Comparison of ENCODE assay signal across 1 fruit fly cellular context in the genomic region with DNA sequence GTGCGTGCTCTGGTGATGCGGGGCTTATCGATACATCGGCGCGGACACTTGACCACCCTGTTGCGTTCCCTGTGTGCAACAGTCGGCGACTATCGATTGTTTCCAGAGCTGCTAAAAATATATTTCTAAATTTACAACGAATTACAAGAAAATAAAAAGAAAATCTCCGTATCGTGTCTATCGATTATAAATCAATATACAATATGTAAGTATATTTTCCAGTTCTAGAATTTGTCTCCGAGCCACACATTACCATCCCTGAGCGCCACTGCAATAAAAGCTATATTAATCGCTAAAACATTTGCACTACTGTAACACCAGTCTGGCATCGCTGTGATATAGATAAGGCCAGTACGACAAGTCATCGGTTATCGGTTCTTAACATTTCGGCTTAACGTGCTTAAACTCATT.
TF ChIP-seq lines count a peak whose summit lies in the region.

Gene Kat60, minus strand, starts transcription at position 13 of the 411 bp plus-strand sequence.
Gene Mms19, plus strand, starts transcription at position 347 of the 411 bp plus-strand sequence.

TF ChIP-seq in whole organism, embryonic, 481 proteins besides CTCF, POLR2A, EP300 and RAD21 (continued from another document and continues in another):
- TF ChIP-seq ase (GFP tag; IDR thresholded peaks at IDR 0.05; lab: Robert Waterston, UW) (peak; percentile 66; the same call in 1 of the 3 replicates), sc (optimal IDR thresholded peaks at IDR 0.05; lab: Kevin White, UChicago) (no peak), sc (GFP tag; optimal IDR thresholded peaks at IDR 0.05; lab: Kevin White, UChicago) (no peak), CG12942 (GFP tag; optimal IDR thresholded peaks at IDR 0.05; lab: Kevin White, UChicago) (peak; percentile 68), CG13296 (GFP tag; optimal IDR thresholded peaks at IDR 0.05; lab: Kevin White, UChicago) (no peak), dan (GFP tag; IDR thresholded peaks at IDR 0.05; lab: Robert Waterston, UW) (no peak), CG7372 (GFP tag; IDR thresholded peaks at IDR 0.05; lab: Robert Waterston, UW) (peak; percentile 39; the same call in 1 of the 2 replicates), CG30403 (GFP tag; optimal IDR thresholded peaks at IDR 0.05; lab: Kevin White, UChicago) (peak; percentile 82), eyg (GFP tag; optimal IDR thresholded peaks at IDR 0.05; lab: Kevin White, UChicago) (peak; percentile 19), CG7928 (GFP tag; optimal IDR thresholded peaks at IDR 0.05; lab: Kevin White, UChicago) (peak; percentile 53), lbe (GFP tag; optimal IDR thresholded peaks at IDR 0.05; lab: Kevin White, UChicago) (peak; percentile 29), Atf3 (GFP tag; optimal IDR thresholded peaks at IDR 0.05; lab: Kevin White, UChicago) (peak; percentile 56), phol (tag; optimal IDR thresholded peaks at IDR 0.05; lab: Kevin White, UChicago) (peak; percentile 80), sug (tag; optimal IDR thresholded peaks at IDR 0.05; lab: Kevin White, UChicago) (no peak), CG2199 (GFP tag; IDR thresholded peaks at IDR 0.05; lab: Robert Waterston, UW) (no peak), Gsc (GFP tag; IDR thresholded peaks at IDR 0.05; lab: Robert Waterston, UW) (no peak), Drgx (GFP tag; IDR thresholded peaks at IDR 0.05; lab: Robert Waterston, UW) (no peak), CG2889 (GFP tag; IDR thresholded peaks at IDR 0.05; lab: Robert Waterston, UW) (0 out of 3 replicates have a peak, but pooled peaks have one; percentile 37), Pdp1 (GFP tag; optimal IDR thresholded peaks at IDR 0.05; lab: Kevin White, UChicago) (peak; percentile 68 to 77), CG6791 (GFP tag; IDR thresholded peaks at IDR 0.05; lab: Robert Waterston, UW; ENCODE audit: partially characterized antibody) (peak; percentile 94), Lim3 (GFP tag; IDR thresholded peaks at IDR 0.05; lab: Robert Waterston, UW) (no peak), CG3726 (GFP tag; IDR thresholded peaks at IDR 0.05; lab: Robert Waterston, UW) (0 out of 3 replicates have a peak, but pooled peaks have one; percentile 11), ato (GFP tag; IDR thresholded peaks at IDR 0.05; lab: Robert Waterston, UW; ENCODE audit: partially characterized antibody) (peak; percentile 74), Trl (optimal IDR thresholded peaks at IDR 0.05; lab: Kevin White, UChicago) (no peak), Trl (GFP tag; optimal IDR thresholded peaks at IDR 0.05; lab: Kevin White, UChicago) (peak; percentile 66), CG7556 (GFP tag; optimal IDR thresholded peaks at IDR 0.05; lab: Kevin White, UChicago) (no peak), MBD-R2 (GFP tag; IDR thresholded peaks at IDR 0.05; lab: Robert Waterston, UW) (peak; percentile 58), ATbp (GFP tag; optimal IDR thresholded peaks at IDR 0.05; lab: Kevin White, UChicago) (no peak), CG14441 (GFP tag; IDR thresholded peaks at IDR 0.05; lab: Robert Waterston, UW) (peak; percentile 64), grn (GFP tag; optimal IDR thresholded peaks at IDR 0.05; lab: Kevin White, UChicago) (no peak), CG10147 (GFP tag; optimal IDR thresholded peaks at IDR 0.05; lab: Kevin White, UChicago) (no peak), jumu (GFP tag; optimal IDR thresholded peaks at IDR 0.05; lab: Kevin White, UChicago) (peak; percentile 60), bowl (GFP tag; IDR thresholded peaks at IDR 0.05; lab: Robert Waterston, UW) (no peak), CG14667 (GFP tag; IDR thresholded peaks at IDR 0.05; lab: Robert Waterston, UW) (peak; percentile 66), gem (tag; optimal IDR thresholded peaks at IDR 0.05; lab: Kevin White, UChicago) (no peak), Atf-2 (GFP tag; optimal IDR thresholded peaks at IDR 0.05; lab: Kevin White, UChicago) (peak; percentile 51), CG10366 (GFP tag; IDR thresholded peaks at IDR 0.05; lab: Robert Waterston, UW) (peak; percentile 65), CkIIα-i1 (GFP tag; IDR thresholded peaks at IDR 0.05; lab: Robert Waterston, UW) (no peak), CG4854 (GFP tag; optimal IDR thresholded peaks at IDR 0.05; lab: Kevin White, UChicago) (peak; percentile 55), run (tag; optimal IDR thresholded peaks at IDR 0.05; lab: Kevin White, UChicago) (no peak), hbn (GFP tag; IDR thresholded peaks at IDR 0.05; lab: Robert Waterston, UW; ENCODE audit: partially characterized antibody) (peak; percentile 90), CG10565 (GFP tag; optimal IDR thresholded peaks at IDR 0.05; lab: Kevin White, UChicago) (no peak), CG10654 (GFP tag; optimal IDR thresholded peaks at IDR 0.05; lab: Kevin White, UChicago) (peak; percentile 50), CG15011 (GFP tag; optimal IDR thresholded peaks at IDR 0.05; lab: Kevin White, UChicago) (no peak), CG8388 (GFP tag; optimal IDR thresholded peaks at IDR 0.05; lab: Kevin White, UChicago) (peak; percentile 47), CG11398 (GFP tag; optimal IDR thresholded peaks at IDR 0.05; lab: Kevin White, UChicago) (no peak), lov (optimal IDR thresholded peaks at IDR 0.05; lab: Kevin White, UChicago) (no peak), lov (GFP tag; IDR thresholded peaks at IDR 0.05; lab: Robert Waterston, UW) (0 out of 3 replicates have a peak, but pooled peaks have one; percentile 24), vnd (GFP tag; IDR thresholded peaks at IDR 0.05; lab: Robert Waterston, UW; ENCODE audit: partially characterized antibody) (peak; percentile 95), CG9876 (GFP tag; optimal IDR thresholded peaks at IDR 0.05; lab: Kevin White, UChicago) (peak; percentile 26), schlank (tag; optimal IDR thresholded peaks at IDR 0.05; lab: Kevin White, UChicago) (peak; percentile 6), CG3163 (GFP tag; optimal IDR thresholded peaks at IDR 0.05; lab: Kevin White, UChicago) (peak; percentile 36), kah (GFP tag; optimal IDR thresholded peaks at IDR 0.05; lab: Kevin White, UChicago) (no peak), bcd (GFP tag; optimal IDR thresholded peaks at IDR 0.05; lab: Kevin White, UChicago) (peak; percentile 69), MTF-1 (GFP tag; optimal IDR thresholded peaks at IDR 0.05; lab: Kevin White, UChicago; ENCODE audit: borderline replicate concordance) (no peak), CG16863 (GFP tag; optimal IDR thresholded peaks at IDR 0.05; lab: Kevin White, UChicago) (peak; percentile 65), gro (GFP tag; optimal IDR thresholded peaks at IDR 0.05; lab: Kevin White, UChicago) (peak; percentile 29), CG17328 (GFP tag; IDR thresholded peaks at IDR 0.05; lab: Robert Waterston, UW) (peak; percentile 32; the same call in 1 of the 2 replicates), Rfx (GFP tag; IDR thresholded peaks at IDR 0.05; lab: Robert Waterston, UW) (peak; percentile 83), Xrp1 (GFP tag; IDR thresholded peaks at IDR 0.05; lab: Robert Waterston, UW) (peak; percentile 57; the same call in 1 of the 2 replicates), CG18011 (GFP tag; optimal IDR thresholded peaks at IDR 0.05; lab: Kevin White, UChicago) (peak; percentile 7), nerfin-2 (GFP tag; IDR thresholded peaks at IDR 0.05; lab: Robert Waterston, UW; ENCODE audit: partially characterized antibody) (peak; percentile 82), stwl (tag; optimal IDR thresholded peaks at IDR 0.05; lab: Kevin White, UChicago) (peak; percentile 47), bab2 (GFP tag; optimal IDR thresholded peaks at IDR 0.05; lab: Kevin White, UChicago) (peak; percentile 58), CG13424 (tag; optimal IDR thresholded peaks at IDR 0.05; lab: Kevin White, UChicago) (peak; percentile 61), ara (GFP tag; IDR thresholded peaks at IDR 0.05; lab: Robert Waterston, UW) (peak; percentile 72), CG9727 (GFP tag; optimal IDR thresholded peaks at IDR 0.05; lab: Kevin White, UChicago) (peak; percentile 76), Bdp1 (GFP tag; optimal IDR thresholded peaks at IDR 0.05; lab: Kevin White, UChicago) (peak; percentile 43), tll (GFP tag; optimal IDR thresholded peaks at IDR 0.05; lab: Kevin White, UChicago) (peak in 1 of 2 experiments; percentile 97), H2.0 (GFP tag; IDR thresholded peaks at IDR 0.05; lab: Robert Waterston, UW) (peak; percentile 50; the same call in 1 of the 2 replicates), CG32767 (GFP tag; IDR thresholded peaks at IDR 0.05; lab: Robert Waterston, UW) (peak; percentile 46; the same call in 1 of the 2 replicates), unc-4 (GFP tag; IDR thresholded peaks at IDR 0.05; lab: Robert Waterston, UW; ENCODE audit: partially characterized antibody) (peak; percentile 90), CG4730 (GFP tag; IDR thresholded peaks at IDR 0.05; lab: Robert Waterston, UW) (peak; percentile 45; the same call in 1 of the 2 replicates), CG14014 (GFP tag; IDR thresholded peaks at IDR 0.05; lab: Robert Waterston, UW) (peak; percentile 39), CG11456 (GFP tag; IDR thresholded peaks at IDR 0.05; lab: Robert Waterston, UW) (peak; percentile 72; the same call in 2 of the 3 replicates), fd96Cb (tag; optimal IDR thresholded peaks at IDR 0.05; lab: Kevin White, UChicago) (peak; percentile 12), CG13894 (tag; optimal IDR thresholded peaks at IDR 0.05; lab: Kevin White, UChicago) (no peak), CG32532 (GFP tag; IDR thresholded peaks at IDR 0.05; lab: Robert Waterston, UW) (peak; percentile 71), CG6765 (GFP tag; optimal IDR thresholded peaks at IDR 0.05; lab: Kevin White, UChicago) (no peak), fd64A (GFP tag; optimal IDR thresholded peaks at IDR 0.05; lab: Kevin White, UChicago) (no peak), Lpt (GFP tag; optimal IDR thresholded peaks at IDR 0.05; lab: Kevin White, UChicago) (no peak), Fer1 (GFP tag; optimal IDR thresholded peaks at IDR 0.05; lab: Kevin White, UChicago) (peak; percentile 49), tna (GFP tag; IDR thresholded peaks at IDR 0.05; lab: Robert Waterston, UW; ENCODE audit: partially characterized antibody) (peak; percentile 86), usp (GFP tag; optimal IDR thresholded peaks at IDR 0.05; lab: Kevin White, UChicago) (no peak), scrt (GFP tag; optimal IDR thresholded peaks at IDR 0.05; lab: Kevin White, UChicago) (peak; percentile 95), ems (GFP tag; optimal IDR thresholded peaks at IDR 0.05; lab: Kevin White, UChicago) (peak; percentile 50), nom (GFP tag; optimal IDR thresholded peaks at IDR 0.05; lab: Kevin White, UChicago) (no peak), CG17359 (tag; optimal IDR thresholded peaks at IDR 0.05; lab: Kevin White, UChicago) (peak; percentile 25), HmgZ (tag; optimal IDR thresholded peaks at IDR 0.05; lab: Kevin White, UChicago) (peak; percentile 58), Ssrp (tag; optimal IDR thresholded peaks at IDR 0.05; lab: Kevin White, UChicago) (peak; percentile 56), sens (GFP tag; lab: Kevin White, UChicago) (peak; percentile 94), shn (GFP tag; optimal IDR thresholded peaks at IDR 0.05; lab: Kevin White, UChicago) (peak; percentile 65), CG18764 (GFP tag; optimal IDR thresholded peaks at IDR 0.05; lab: Kevin White, UChicago) (peak; percentile 55), CG5953 (GFP tag; IDR thresholded peaks at IDR 0.05; lab: Robert Waterston, UW) (no peak), tup (GFP tag; optimal IDR thresholded peaks at IDR 0.05; lab: Kevin White, UChicago) (no peak), Vsx1 (GFP tag; optimal IDR thresholded peaks at IDR 0.05; lab: Kevin White, UChicago) (no peak), CG1792 (GFP tag; optimal IDR thresholded peaks at IDR 0.05; lab: Kevin White, UChicago) (peak; percentile 14), corto (GFP tag; optimal IDR thresholded peaks at IDR 0.05; lab: Kevin White, UChicago) (no peak), btn (GFP tag; optimal IDR thresholded peaks at IDR 0.05; lab: Kevin White, UChicago) (no peak), exex (tag; optimal IDR thresholded peaks at IDR 0.05; lab: Kevin White, UChicago) (no peak), cg (GFP tag; optimal IDR thresholded peaks at IDR 0.05; lab: Kevin White, UChicago) (no peak), Dref (GFP tag; IDR thresholded peaks at IDR 0.05; lab: Robert Waterston, UW) (peak; percentile 92), HHEX (GFP tag; optimal IDR thresholded peaks at IDR 0.05; lab: Kevin White, UChicago) (peak; percentile 44), CG10543 (GFP tag; optimal IDR thresholded peaks at IDR 0.05; lab: Kevin White, UChicago) (peak; percentile 50), Deaf1 (tag; optimal IDR thresholded peaks at IDR 0.05; lab: Kevin White, UChicago) (no peak), lilli (GFP tag; optimal IDR thresholded peaks at IDR 0.05; lab: Kevin White, UChicago) (peak; percentile 87), Bteb2 (GFP tag; optimal IDR thresholded peaks at IDR 0.05; lab: Kevin White, UChicago) (peak; percentile 37), zfh1 (GFP tag; IDR thresholded peaks at IDR 0.05; lab: Robert Waterston, UW) (peak; percentile 69; the same call in 2 of the 3 replicates), org-1 (GFP tag; optimal IDR thresholded peaks at IDR 0.05; lab: Kevin White, UChicago) (no peak), Elba2 (GFP tag; optimal IDR thresholded peaks at IDR 0.05; lab: Kevin White, UChicago) (peak; percentile 60), dimm (GFP tag; IDR thresholded peaks at IDR 0.05; lab: Robert Waterston, UW) (no peak), fd3F (GFP tag; optimal IDR thresholded peaks at IDR 0.05; lab: Kevin White, UChicago) (peak; percentile 42), Sry-δ (GFP tag; optimal IDR thresholded peaks at IDR 0.05; lab: Kevin White, UChicago) (peak; percentile 98), tin (GFP tag; optimal IDR thresholded peaks at IDR 0.05; lab: Kevin White, UChicago) (peak; percentile 73), GATAe (GFP tag; conservative IDR thresholded peaks at IDR 0.05; lab: Robert Waterston, UW) (peak; percentile 78), prd (optimal IDR thresholded peaks at IDR 0.05; lab: Kevin White, UChicago) (no peak), prd (GFP tag; IDR thresholded peaks at IDR 0.05; lab: Robert Waterston, UW) (peak; percentile 84), CG3407 (GFP tag; optimal IDR thresholded peaks at IDR 0.05; lab: Kevin White, UChicago) (no peak), CG1233 (GFP tag; optimal IDR thresholded peaks at IDR 0.05; lab: Kevin White, UChicago) (peak; percentile 37), CG2116 (GFP tag; optimal IDR thresholded peaks at IDR 0.05; lab: Kevin White, UChicago) (peak; percentile 97), CG18599 (GFP tag; optimal IDR thresholded peaks at IDR 0.05; lab: Kevin White, UChicago) (peak; percentile 62), CG14965 (GFP tag; optimal IDR thresholded peaks at IDR 0.05; lab: Kevin White, UChicago; ENCODE audit: borderline replicate concordance) (no peak), Sox100B (GFP tag; optimal IDR thresholded peaks at IDR 0.05; lab: Kevin White, UChicago) (no peak), ken (GFP tag; IDR thresholded peaks at IDR 0.05; lab: Robert Waterston, UW) (peak; percentile 65; the same call in 2 of the 3 replicates)
